Worm (Caenorhabditis elegans) whole organism, L4 larva: ENCODE data around the gene srd-68.

Experiments
- R02D3.7 ChIP-seq: fragments of 150-350 bp; sonication (generic microtip); optimal IDR thresholded peaks from 3 replicates; lab custom pipeline; 2014; ENCODE audit warnings: missing biosample characterization, missing genetic modification characterization
- ama-1 ChIP-seq: fragments of 150-350 bp; optimal IDR thresholded peaks from 2 replicates; lab custom pipeline; 2014; ENCODE audit warnings: inconsistent platforms, mixed read lengths
- daf-12 ChIP-seq: fragments of 150-350 bp; optimal IDR thresholded peaks from 2 replicates; lab custom pipeline; 2014; ENCODE audit warnings: missing biosample characterization, missing genetic modification reagents, missing genetic modification characterization
- hlh-30 ChIP-seq: sonication (generic microtip); optimal IDR thresholded peaks from 2 replicates; lab custom pipeline; 2017; ENCODE audit warnings: antibody characterized with exemption, mild to moderate bottlenecking, missing genetic modification characterization, missing compliant biosample characterization; ENCODE audit not compliant: insufficient read depth
- lin-29 ChIP-seq: fragments of 200-800 bp; sonication (Bioruptor generic); IDR thresholded peaks from 2 replicates; pipeline ENCODE4 v1.3.6; 2022; ENCODE audit warnings: missing genetic modification reagents, missing genetic modification characterization, missing compliant biosample characterization
- lsy-2 ChIP-seq, 2 experiments: fragments of 150-350 bp in 1 of 2; sonication (generic microtip) in 1 of 2; optimal IDR thresholded peaks; 2 replicates each; lab custom pipeline; 2014 to 2017; ENCODE audit warnings: missing biosample characterization in 2 of 2, missing genetic modification characterization in 2 of 2
- pha-4 ChIP-seq, 2 experiments: fragments of 150-350 bp in 1 of 2; fragments of 200-800 bp in 1 of 2; sonication (Bioruptor generic) in 1 of 2; IDR thresholded peaks in 1 of 2; optimal IDR thresholded peaks in 1 of 2; 2 replicates each; pipeline versions ENCODE4 v1.3.6 to Lab custom; 2014 to 2022; ENCODE audit warnings: missing genetic modification characterization in 2 of 2, missing genetic modification reagents in 2 of 2, missing biosample characterization in 1 of 2, missing compliant biosample characterization in 1 of 2
- sdz-12 ChIP-seq: fragments of 200-800 bp; sonication (Bioruptor generic); optimal IDR thresholded peaks from 2 replicates; lab custom pipeline; 2018; ENCODE audit warnings: mild to moderate bottlenecking, missing genetic modification characterization, missing compliant biosample characterization
- skn-1 ChIP-seq: fragments of 150-350 bp; optimal IDR thresholded peaks from 2 replicates; lab custom pipeline; 2014; ENCODE audit warnings: missing biosample characterization, missing genetic modification characterization
- tag-97 ChIP-seq: fragments of 200-800 bp; sonication (Bioruptor generic); IDR thresholded peaks from 2 replicates; pipeline ENCODE4 v1.3.6; 2022; ENCODE audit warnings: missing genetic modification characterization, missing compliant biosample characterization
- zfp-3 ChIP-seq: fragments of 200-800 bp; sonication (Bioruptor generic); conservative IDR thresholded peaks from 2 replicates; pipeline ENCODE4 v1.3.6; 2022; ENCODE audit warnings: missing genetic modification reagents, missing genetic modification characterization, missing compliant biosample characterization

DNA sequence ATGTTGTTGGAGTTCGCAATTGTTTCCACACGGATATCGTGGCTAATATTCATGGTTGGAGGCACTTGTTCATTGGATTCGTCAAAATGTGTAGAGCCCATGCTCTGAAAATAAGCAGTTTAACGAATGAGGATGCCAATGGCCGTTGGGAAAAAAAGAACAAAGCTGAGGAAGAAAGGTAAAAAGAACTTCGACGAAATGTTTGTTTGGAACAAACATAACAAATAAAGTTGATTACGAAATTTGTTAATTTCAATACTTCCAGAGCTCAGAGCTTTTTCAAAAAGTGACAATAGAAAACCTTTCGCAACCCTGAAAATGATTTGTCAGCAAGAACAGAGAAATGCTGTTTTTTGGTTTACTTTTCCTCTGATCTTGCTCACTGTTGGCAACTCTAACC is 22.6 kb downstream of the srd-68 start, which contains the start of gene F09C6.3:
- no peak for TF ChIP-seq lsy-2 (tag; optimal IDR thresholded peaks at IDR 0.05; lab: Kevin White, UChicago)
- TF ChIP-seq ama-1, result no peak
- no peak for TF ChIP-seq lin-29 (GFP tag; lab: Robert Waterston, UW)
- no peak for TF ChIP-seq hlh-30 (tag; lab: Kevin White, UChicago)
- TF ChIP-seq pha-4 (GFP tag; IDR thresholded peaks at IDR 0.05; lab: Robert Waterston, UW), result no peak
- no peak for TF ChIP-seq pha-4 (tag; optimal IDR thresholded peaks at IDR 0.05; lab: Kevin White, UChicago)
- TF ChIP-seq sdz-12 (GFP tag; lab: Kevin White, UChicago), result no peak
- TF ChIP-seq tag-97, result no peak
- TF ChIP-seq daf-12 (tag; lab: Kevin White, UChicago), result no peak
- TF ChIP-seq R02D3.7 (tag; lab: Kevin White, UChicago), result no peak
- no peak for TF ChIP-seq skn-1 (tag; lab: Kevin White, UChicago)
- TF ChIP-seq zfp-3 (GFP tag; lab: Robert Waterston, UW), result no peak
